Worm (Caenorhabditis elegans): ENCODE results near the gene ubc-9.

DNA sequence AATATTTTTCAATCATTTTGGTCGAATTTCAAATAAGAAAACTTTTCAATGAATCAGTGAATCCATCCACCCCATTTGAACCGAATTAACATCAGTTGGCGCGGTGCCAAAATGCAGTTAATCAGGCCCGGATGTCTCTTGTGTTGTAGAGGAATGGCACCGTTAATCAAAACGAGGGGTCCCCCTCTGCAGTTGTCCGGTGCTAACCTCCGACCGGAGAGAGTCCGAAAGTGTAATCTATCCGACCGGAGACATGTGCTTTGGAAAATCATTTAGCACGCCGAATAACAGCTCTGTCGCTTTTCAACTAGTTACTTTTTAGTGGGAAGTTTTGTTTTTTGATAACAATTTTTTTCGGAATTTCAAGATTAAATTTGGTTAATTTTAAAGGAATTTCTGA lies 5.6 kb upstream of the ubc-9 start:
- TF ChIP-seq him-1 (tag; optimal IDR thresholded peaks at IDR 0.05) (no peak), W03F9.2 (tag; optimal IDR thresholded peaks at IDR 0.05) (no peak)
